Worm (Caenorhabditis elegans): ENCODE data around the gene F26F4.2.

The F26F4.2 gene

DNA sequence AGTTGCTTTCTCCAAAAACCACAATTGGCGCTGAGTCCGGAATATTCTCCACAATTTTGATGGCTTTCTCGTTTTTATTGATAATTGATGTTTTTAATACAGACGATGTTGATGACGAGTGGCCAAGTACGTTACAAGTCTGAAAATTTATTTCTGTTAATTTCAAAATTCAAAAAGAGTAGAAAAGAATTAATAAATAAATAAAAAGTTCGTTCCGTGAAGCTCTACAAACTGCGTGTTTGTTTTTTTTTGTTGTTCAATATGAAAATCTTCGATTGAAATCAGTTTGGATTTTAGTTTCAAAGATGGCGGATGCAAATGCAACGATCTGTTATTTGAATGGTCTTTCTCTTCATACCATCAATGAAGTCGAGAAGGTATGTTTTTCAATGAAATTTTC is at the start of gene F26F4.2:
F26F4.2 (plus strand) TSS at position 301 of the 400 bp plus-strand sequence.
- no peak for TF ChIP-seq zip-5 (tag; optimal IDR thresholded peaks at IDR 0.05)
- TF ChIP-seq ceh-14 (tag; optimal IDR thresholded peaks at IDR 0.05), result no peak
- TF ChIP-seq ceh-2 (tag; optimal IDR thresholded peaks at IDR 0.05), result no peak
- no peak for TF ChIP-seq ceh-19 (GFP tag; optimal IDR thresholded peaks at IDR 0.05)

DNA sequence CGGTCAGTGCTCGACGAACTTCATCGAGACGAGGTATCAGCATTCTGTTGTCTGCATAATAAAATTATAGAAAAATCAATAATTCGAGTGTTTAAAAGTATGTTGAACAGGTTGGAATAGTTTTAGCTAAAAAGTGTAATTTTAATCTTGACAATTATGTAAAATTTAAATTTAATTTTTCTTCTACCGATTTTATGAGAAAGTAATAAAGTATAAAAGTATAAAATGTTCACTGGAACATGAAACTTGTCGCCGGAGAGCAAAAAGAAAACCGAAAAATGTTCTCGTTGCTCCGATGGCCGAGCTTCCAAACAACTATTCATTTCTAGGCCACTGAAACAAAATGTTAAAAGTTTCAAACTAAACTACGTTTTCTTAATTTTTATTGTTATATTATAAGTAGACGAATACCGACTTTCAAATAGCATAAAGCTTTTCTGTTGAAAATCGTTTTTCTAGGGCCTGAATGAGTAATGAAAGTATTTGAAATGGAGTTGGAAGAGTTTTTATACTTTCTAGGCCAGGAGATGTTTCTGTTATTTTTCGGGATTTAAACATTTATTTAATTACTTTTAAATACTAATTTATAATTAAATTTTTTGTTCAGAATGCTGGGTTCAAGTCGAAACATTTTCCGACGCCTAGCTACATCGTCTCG is 49.2 kb upstream of the F26F4.2 start, which contains the start of the genes C35D10.10 and C35D10.5:
C35D10.10 (minus strand) TSS at position 51 of the 658 bp plus-strand sequence.
C35D10.5 (plus strand) TSS at position 608 of the 658 bp plus-strand sequence.
- TF ChIP-seq lim-6 (tag; optimal IDR thresholded peaks at IDR 0.05), result no peak
- no peak for TF ChIP-seq pha-2 (tag; optimal IDR thresholded peaks at IDR 0.05)
- TF ChIP-seq ceh-34 (tag; optimal IDR thresholded peaks at IDR 0.05), result no peak
- no peak for TF ChIP-seq ref-2 (tag; optimal IDR thresholded peaks at IDR 0.05)
- no peak for TF ChIP-seq syd-9 (tag; optimal IDR thresholded peaks at IDR 0.05)
- no peak for TF ChIP-seq fkh-6 (tag; optimal IDR thresholded peaks at IDR 0.05)
- no peak for TF ChIP-seq mec-3 (tag; optimal IDR thresholded peaks at IDR 0.05; ENCODE audit: borderline replicate concordance)
- TF ChIP-seq eyg-1 (tag; optimal IDR thresholded peaks at IDR 0.05), result no peak
- TF ChIP-seq hlh-30 (tag; optimal IDR thresholded peaks at IDR 0.05; ENCODE audit: insufficient read depth), result no peak
- no peak for TF ChIP-seq Y22D7AL.16 (tag; optimal IDR thresholded peaks at IDR 0.05)
- TF ChIP-seq ceh-30 (tag; optimal IDR thresholded peaks at IDR 0.05), result no peak
- TF ChIP-seq ceh-48 (tag; optimal IDR thresholded peaks at IDR 0.05), result no peak
- TF ChIP-seq ceh-31 (tag; optimal IDR thresholded peaks at IDR 0.05), result peak; percentile 37
- TF ChIP-seq sox-4 (tag; optimal IDR thresholded peaks at IDR 0.05), result no peak
- TF ChIP-seq ceh-18 (tag; optimal IDR thresholded peaks at IDR 0.05), result no peak
- TF ChIP-seq C08G9.2 (tag; optimal IDR thresholded peaks at IDR 0.05), result no peak
- TF ChIP-seq unc-86 (tag; optimal IDR thresholded peaks at IDR 0.05), result no peak
- TF ChIP-seq C38D4.7 (GFP tag; optimal IDR thresholded peaks at IDR 0.05), result no peak
- TF ChIP-seq sdc-2 (tag; optimal IDR thresholded peaks at IDR 0.05), result no peak
- TF ChIP-seq ceh-2 (tag; optimal IDR thresholded peaks at IDR 0.05), result peak; percentile 66
- TF ChIP-seq unc-55 (GFP tag; optimal IDR thresholded peaks at IDR 0.05), result no peak
- TF ChIP-seq K09A11.1 (tag; optimal IDR thresholded peaks at IDR 0.05; ENCODE audit: insufficient read depth), result no peak
- peak; percentile 83 for TF ChIP-seq ets-4 (tag; optimal IDR thresholded peaks at IDR 0.05)
- peak; percentile 13 for TF ChIP-seq elt-2 (tag; optimal IDR thresholded peaks at IDR 0.05)
- TF ChIP-seq ceh-19 (GFP tag; optimal IDR thresholded peaks at IDR 0.05), result no peak
- TF ChIP-seq nhr-11 (tag; optimal IDR thresholded peaks at IDR 0.05), result no peak
- TF ChIP-seq pros-1 (tag; optimal IDR thresholded peaks at IDR 0.05), result no peak
- TF ChIP-seq tbx-7 (tag; optimal IDR thresholded peaks at IDR 0.05), result peak; percentile 28
- TF ChIP-seq unc-3 (GFP tag; conservative IDR thresholded peaks at IDR 0.05), result no peak
- TF ChIP-seq unc-3 (tag; optimal IDR thresholded peaks at IDR 0.05), result no peak
- no peak for TF ChIP-seq npax-4 (tag; optimal IDR thresholded peaks at IDR 0.05)
- TF ChIP-seq dmd-4 (tag; optimal IDR thresholded peaks at IDR 0.05; ENCODE audit: borderline replicate concordance), result no peak
- TF ChIP-seq ceh-14 (tag; optimal IDR thresholded peaks at IDR 0.05), result no peak
- no peak for TF ChIP-seq nfya-1 (tag; optimal IDR thresholded peaks at IDR 0.05)
- no peak for TF ChIP-seq K02D7.2 (tag; optimal IDR thresholded peaks at IDR 0.05)
- no peak for TF ChIP-seq ceh-6 (GFP tag; optimal IDR thresholded peaks at IDR 0.05)
- TF ChIP-seq unc-42 (tag; optimal IDR thresholded peaks at IDR 0.05), result no peak
- TF ChIP-seq zip-5 (tag; optimal IDR thresholded peaks at IDR 0.05), result peak; percentile 31
- no peak for TF ChIP-seq fkh-10 (GFP tag; optimal IDR thresholded peaks at IDR 0.05)
- no peak for TF ChIP-seq pha-4 (tag; optimal IDR thresholded peaks at IDR 0.05)
- no peak for TF ChIP-seq ztf-16 (tag; optimal IDR thresholded peaks at IDR 0.05)
